Fruit fly (Drosophila melanogaster) whole organism, prepupa: ENCODE measurements around the gene GstD5.
A peak's percentile ranks its signal among the peaks of the same experiment; 100 is the strongest.

Source experiments
- Blimp-1 ChIP-seq: fragments of 200-800 bp; sonication (Bioruptor generic); optimal IDR thresholded peaks from 3 replicates; lab custom pipeline; 2017; ENCODE audit warnings: missing biosample characterization, missing genetic modification characterization, mild to moderate bottlenecking, moderate library complexity, missing genetic modification reagents
- CG10631 ChIP-seq: fragments of 200-800 bp; sonication (Bioruptor generic); optimal IDR thresholded peaks from 2 replicates; lab custom pipeline; 2016; ENCODE audit warnings: missing biosample characterization, missing genetic modification characterization
- CG11294 ChIP-seq: fragments of 200-800 bp; sonication (Bioruptor generic); IDR thresholded peaks from 2 replicates; pipeline ENCODE4 v1.3.6; 2022; ENCODE audit warnings: missing biosample characterization, missing genetic modification characterization
- CG11762 ChIP-seq: fragments of 200-800 bp; sonication (Bioruptor generic); optimal IDR thresholded peaks from 3 replicates; lab custom pipeline; 2016; ENCODE audit warnings: missing biosample characterization, missing genetic modification characterization; ENCODE audit not compliant: insufficient read depth
- CG15336 ChIP-seq: fragments of 200-800 bp; sonication (Bioruptor generic); IDR thresholded peaks from 2 replicates; pipeline ENCODE4 v1.3.6; 2022; ENCODE audit warnings: missing biosample characterization, missing genetic modification characterization
- CG16779 ChIP-seq: fragments of 200-800 bp; sonication (Bioruptor generic); optimal IDR thresholded peaks from 3 replicates; lab custom pipeline; 2017; ENCODE audit warnings: missing biosample characterization, mild to moderate bottlenecking, missing genetic modification characterization
- CG3032 ChIP-seq: fragments of 200-800 bp; optimal IDR thresholded peaks from 2 replicates; lab custom pipeline; 2019; ENCODE audit warnings: missing biosample characterization, mild to moderate bottlenecking, missing genetic modification characterization, moderate library complexity
- CG31627 ChIP-seq: fragments of 200-800 bp; sonication (Bioruptor generic); optimal IDR thresholded peaks from 3 replicates; lab custom pipeline; 2016; ENCODE audit warnings: missing biosample characterization, missing genetic modification characterization
- CG32006 ChIP-seq: fragments of 200-800 bp; sonication (Bioruptor generic); optimal IDR thresholded peaks from 3 replicates; lab custom pipeline; 2017; ENCODE audit warnings: missing biosample characterization, mild to moderate bottlenecking, missing genetic modification characterization
- CG34406 ChIP-seq: fragments of 200-800 bp; sonication (Bioruptor generic); optimal IDR thresholded peaks from 3 replicates; lab custom pipeline; 2016; ENCODE audit warnings: missing biosample characterization, missing genetic modification characterization
- CG3919 ChIP-seq: fragments of 200-800 bp; sonication (Bioruptor generic); optimal IDR thresholded peaks from 3 replicates; lab custom pipeline; 2016; ENCODE audit warnings: missing biosample characterization, missing genetic modification characterization
- CG4318 ChIP-seq: fragments of 200-800 bp; sonication (Bioruptor generic); optimal IDR thresholded peaks from 3 replicates; lab custom pipeline; 2017; ENCODE audit warnings: missing biosample characterization, mild to moderate bottlenecking, missing genetic modification characterization
- CG6276 ChIP-seq: fragments of 200-800 bp; sonication (Bioruptor generic); optimal IDR thresholded peaks from 2 replicates; lab custom pipeline; 2017; ENCODE audit warnings: missing biosample characterization, mild to moderate bottlenecking, missing genetic modification characterization
- CG6792 ChIP-seq: fragments of 200-800 bp; sonication (Bioruptor generic); optimal IDR thresholded peaks from 3 replicates; lab custom pipeline; 2016; ENCODE audit warnings: missing biosample characterization, missing genetic modification characterization
- CG7368 ChIP-seq: fragments of 200-800 bp; sonication (Bioruptor generic); optimal IDR thresholded peaks from 3 replicates; lab custom pipeline; 2016; ENCODE audit warnings: missing biosample characterization, missing genetic modification characterization
- CG8119 ChIP-seq: fragments of 200-800 bp; sonication (Bioruptor generic); IDR thresholded peaks from 3 replicates; pipeline ENCODE4 v1.3.6; 2022; ENCODE audit warnings: missing biosample characterization, missing genetic modification characterization
- CG8319 ChIP-seq: fragments of 200-800 bp; sonication (Bioruptor generic); optimal IDR thresholded peaks from 3 replicates; lab custom pipeline; 2016; ENCODE audit warnings: missing biosample characterization, missing genetic modification characterization
- CG8632 ChIP-seq: fragments of 200-800 bp; sonication (Bioruptor generic); optimal IDR thresholded peaks from 3 replicates; lab custom pipeline; 2016; ENCODE audit warnings: missing biosample characterization, missing genetic modification characterization
- CG9139 ChIP-seq: fragments of 200-800 bp; sonication (Bioruptor generic); optimal IDR thresholded peaks from 3 replicates; lab custom pipeline; 2017; ENCODE audit warnings: missing biosample characterization, mild to moderate bottlenecking, missing genetic modification characterization
- Eip75B ChIP-seq: fragments of 200-800 bp; sonication (Bioruptor generic); optimal IDR thresholded peaks from 3 replicates; lab custom pipeline; 2016; ENCODE audit warnings: missing biosample characterization, missing genetic modification characterization
- Eip78C ChIP-seq: fragments of 200-800 bp; sonication (Bioruptor generic); peaks from one replicate; lab custom pipeline; 2016; ENCODE audit warnings: missing biosample characterization, missing genetic modification characterization
- Eip93F ChIP-seq: fragments of 200-800 bp; sonication (Bioruptor generic); optimal IDR thresholded peaks from 2 replicates; lab custom pipeline; 2016; ENCODE audit warnings: missing biosample characterization, mild to moderate bottlenecking, missing genetic modification characterization
- Ets21C ChIP-seq: fragments of 200-800 bp; sonication (Bioruptor generic); optimal IDR thresholded peaks from 3 replicates; lab custom pipeline; 2016; ENCODE audit warnings: missing biosample characterization, missing genetic modification characterization
- Ets96B ChIP-seq: fragments of 200-800 bp; optimal IDR thresholded peaks from 2 replicates; lab custom pipeline; 2019; ENCODE audit warnings: missing biosample characterization, mild to moderate bottlenecking, missing genetic modification characterization, moderate library complexity
- Gug ChIP-seq: fragments of 200-800 bp; sonication (Bioruptor generic); IDR thresholded peaks from 2 replicates; pipeline ENCODE4 v1.3.6; 2022; ENCODE audit warnings: missing biosample characterization, missing genetic modification characterization
- Hr39 ChIP-seq: fragments of 200-800 bp; sonication (Bioruptor generic); optimal IDR thresholded peaks from 2 replicates; lab custom pipeline; 2016; ENCODE audit warnings: missing biosample characterization, missing genetic modification characterization
- Hr4 ChIP-seq: fragments of 200-800 bp; sonication (Bioruptor generic); optimal IDR thresholded peaks from 3 replicates; lab custom pipeline; 2016; ENCODE audit warnings: missing biosample characterization, missing genetic modification characterization
- OdsH ChIP-seq: fragments of 200-800 bp; sonication (Bioruptor generic); optimal IDR thresholded peaks from 3 replicates; lab custom pipeline; 2016; ENCODE audit warnings: missing biosample characterization, missing genetic modification characterization
- Smox ChIP-seq: fragments of 200-800 bp; sonication (Bioruptor generic); optimal IDR thresholded peaks from 3 replicates; lab custom pipeline; 2016; ENCODE audit warnings: missing biosample characterization, missing genetic modification characterization
- Sox14 ChIP-seq: fragments of 200-800 bp; sonication (Bioruptor generic); optimal IDR thresholded peaks from 3 replicates; lab custom pipeline; 2016; ENCODE audit warnings: missing biosample characterization, missing genetic modification characterization
- Sox15 ChIP-seq: fragments of 200-800 bp; sonication (Bioruptor generic); optimal IDR thresholded peaks from 3 replicates; lab custom pipeline; 2016; ENCODE audit warnings: missing biosample characterization, missing genetic modification characterization
- achi ChIP-seq: fragments of 200-800 bp; sonication (Bioruptor generic); optimal IDR thresholded peaks from 3 replicates; lab custom pipeline; 2016; ENCODE audit warnings: missing biosample characterization, missing genetic modification characterization
- acj6 ChIP-seq: fragments of 200-800 bp; sonication (Bioruptor generic); optimal IDR thresholded peaks from 3 replicates; lab custom pipeline; 2016; ENCODE audit warnings: missing biosample characterization, missing genetic modification characterization
- cyc ChIP-seq: fragments of 200-800 bp; sonication (Bioruptor generic); optimal IDR thresholded peaks from 3 replicates; lab custom pipeline; 2016; ENCODE audit warnings: missing biosample characterization, missing genetic modification characterization
- dsx ChIP-seq: fragments of 200-800 bp; optimal IDR thresholded peaks from 3 replicates; lab custom pipeline; 2019; ENCODE audit warnings: missing biosample characterization, mild to moderate bottlenecking, missing genetic modification characterization, moderate library complexity; ENCODE audit not compliant: poor library complexity, severe bottlenecking
- eg ChIP-seq: fragments of 200-800 bp; sonication (Bioruptor generic); IDR thresholded peaks from 3 replicates; pipeline ENCODE4 v1.3.6; 2022; ENCODE audit warnings: missing biosample characterization, missing genetic modification characterization
- esn ChIP-seq: fragments of 200-800 bp; sonication (Bioruptor generic); optimal IDR thresholded peaks from 2 replicates; lab custom pipeline; 2016; ENCODE audit warnings: missing biosample characterization, mild to moderate bottlenecking, missing genetic modification characterization, moderate library complexity
- fd85E ChIP-seq: fragments of 200-800 bp; sonication (Bioruptor generic); optimal IDR thresholded peaks from 3 replicates; lab custom pipeline; 2016; ENCODE audit warnings: missing biosample characterization, missing genetic modification characterization
- fkh ChIP-seq: fragments of 200-800 bp; sonication (Bioruptor generic); optimal IDR thresholded peaks from 3 replicates; lab custom pipeline; 2017; ENCODE audit warnings: missing biosample characterization, mild to moderate bottlenecking, missing genetic modification characterization, moderate library complexity
- lz ChIP-seq: fragments of 200-800 bp; sonication (Bioruptor generic); optimal IDR thresholded peaks from 3 replicates; lab custom pipeline; 2016; ENCODE audit warnings: missing biosample characterization, missing genetic modification characterization
- net ChIP-seq: fragments of 200-800 bp; sonication (Bioruptor generic); optimal IDR thresholded peaks from 3 replicates; lab custom pipeline; 2016; ENCODE audit warnings: missing biosample characterization, missing genetic modification characterization
- pdm3 ChIP-seq: fragments of 200-800 bp; sonication (Bioruptor generic); optimal IDR thresholded peaks from 3 replicates; lab custom pipeline; 2016; ENCODE audit warnings: missing biosample characterization, missing genetic modification characterization
- spab ChIP-seq: fragments of 200-800 bp; sonication (Bioruptor generic); optimal IDR thresholded peaks from 2 replicates; lab custom pipeline; 2017; ENCODE audit warnings: missing biosample characterization, mild to moderate bottlenecking, missing genetic modification characterization, missing genetic modification reagents
- svp ChIP-seq: fragments of 200-800 bp; sonication (Bioruptor generic); peaks from one replicate; lab custom pipeline; 2016; ENCODE audit warnings: missing biosample characterization, missing genetic modification characterization
- topi ChIP-seq: fragments of 200-800 bp; sonication (Bioruptor generic); optimal IDR thresholded peaks from 3 replicates; lab custom pipeline; 2016; ENCODE audit warnings: missing biosample characterization, missing genetic modification characterization
- vri ChIP-seq: fragments of 200-800 bp; sonication (Bioruptor generic); optimal IDR thresholded peaks from 3 replicates; lab custom pipeline; 2016; ENCODE audit warnings: missing biosample characterization, mild to moderate bottlenecking, missing genetic modification characterization

Gene GstD5

DNA sequence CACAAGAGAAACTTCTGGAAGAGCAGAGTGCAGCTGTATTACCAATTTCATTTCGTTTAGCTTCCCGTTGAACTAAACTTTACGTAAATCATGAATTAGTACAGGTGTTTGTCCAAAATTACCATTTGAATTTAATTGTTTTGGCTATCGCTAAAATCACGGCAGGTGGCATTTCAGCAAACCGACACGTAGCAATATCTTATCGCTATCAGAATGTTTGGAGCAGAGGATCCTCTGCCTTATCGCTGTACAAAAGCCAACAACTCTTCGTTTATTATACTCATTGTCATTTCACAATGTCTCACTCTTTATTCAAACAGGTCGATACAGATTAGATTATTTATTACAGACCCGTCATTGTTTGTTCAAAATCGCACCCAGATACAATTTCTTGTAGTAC is 9.6 kb upstream of the GstD5 start:
- TF ChIP-seq CG3919 (GFP tag; lab: Kevin White, UChicago) (no peak), cyc (no peak), Hr4 (GFP tag; lab: Kevin White, UChicago) (no peak), fkh (GFP tag; lab: Kevin White, UChicago) (peak; percentile 31), Eip93F (peak; percentile 3), fd85E (GFP tag; lab: Kevin White, UChicago) (no peak), CG8632 (GFP tag; lab: Kevin White, UChicago) (no peak), vri (peak; percentile 8)

- TF ChIP-seq CG6792 (GFP tag; lab: Kevin White, UChicago) (no peak), Ets21C (no peak), dsx (GFP tag; lab: Kevin White, UChicago) (no peak), CG11762 (GFP tag; lab: Kevin White, UChicago) (no peak), Gug (GFP tag; lab: Robert Waterston, UW) (no peak), fkh (GFP tag; lab: Kevin White, UChicago) (no peak), CG6276 (no peak), Eip78C (GFP tag; lab: Kevin White, UChicago) (peak; percentile 41), OdsH (no peak)
- TF ChIP-seq, all 60 proteins: peak for 1
These were observed 8.1 kb upstream of the GstD5 start, which contains the start of gene GstD9 for dm6 chr3R:12367464-12367863. Gene GstD9, minus strand, starts transcription at chr3R:12367564.

DNA sequence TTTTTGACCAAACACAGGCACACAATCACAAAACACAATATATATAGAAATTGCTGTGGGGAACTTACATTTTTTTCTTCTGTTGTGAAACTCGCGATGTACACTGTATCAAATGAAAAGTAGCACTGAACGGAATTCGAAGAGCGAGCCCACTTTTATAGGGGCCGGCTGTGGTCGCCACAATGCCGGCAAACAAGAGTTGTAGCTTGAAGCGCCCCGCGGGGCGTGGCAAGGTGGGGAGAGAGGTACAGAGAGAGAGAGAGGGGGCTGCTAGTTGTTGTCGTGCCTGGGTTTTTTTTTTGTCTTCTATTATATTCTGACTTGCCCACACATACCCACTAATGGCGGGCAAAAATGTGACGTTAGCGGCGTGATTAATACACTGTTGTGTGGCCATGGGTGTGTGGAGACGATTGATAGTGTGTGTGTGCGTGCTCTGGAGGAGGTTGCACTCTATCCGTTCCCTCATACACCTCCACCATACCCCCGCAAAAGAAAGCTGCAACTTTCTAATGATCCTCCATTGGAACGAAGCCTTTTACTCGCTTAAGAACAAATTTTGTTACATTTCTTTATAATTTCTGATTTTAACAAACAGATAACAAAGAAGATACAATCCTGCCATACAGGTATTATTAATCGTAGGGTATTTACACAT is 6.3 kb upstream of the GstD5 start, which contains the start of gene GstD1:
Gene GstD1 (minus strand): TSS at position 134 of the 658 bp plus-strand sequence.
- peak; percentile 61 for TF ChIP-seq CG10631 (GFP tag; lab: Kevin White, UChicago)
- TF ChIP-seq topi = peak; percentile 48
- TF ChIP-seq CG8119 (GFP tag; lab: Robert Waterston, UW) = peak; percentile 72
- TF ChIP-seq esn (GFP tag; lab: Kevin White, UChicago) = peak; percentile 60
- TF ChIP-seq spab (GFP tag; lab: Kevin White, UChicago) = peak; percentile 25
- peak; percentile 67 for TF ChIP-seq Sox14 (GFP tag; lab: Kevin White, UChicago)
- no peak for TF ChIP-seq CG8319 (GFP tag; lab: Kevin White, UChicago)
- TF ChIP-seq CG7368 (GFP tag; lab: Kevin White, UChicago) = peak; percentile 1
- peak; percentile 75 for TF ChIP-seq eg (GFP tag; lab: Robert Waterston, UW)
- TF ChIP-seq pdm3 (GFP tag; lab: Kevin White, UChicago) = peak; percentile 43
- TF ChIP-seq CG11294 (GFP tag; lab: Robert Waterston, UW) = peak; percentile 59
- peak; percentile 63 for TF ChIP-seq net (GFP tag; lab: Kevin White, UChicago)
- TF ChIP-seq CG32006 (GFP tag; lab: Kevin White, UChicago) = peak; percentile 89
- peak; percentile 43 for TF ChIP-seq CG34406 (GFP tag; lab: Kevin White, UChicago)
- peak; percentile 36 for TF ChIP-seq CG16779 (tag; lab: Kevin White, UChicago)
- TF ChIP-seq cyc = peak; percentile 60
- TF ChIP-seq acj6 = peak; percentile 43
- peak; percentile 47 for TF ChIP-seq CG31627 (GFP tag; lab: Kevin White, UChicago)
- TF ChIP-seq CG6792 (GFP tag; lab: Kevin White, UChicago) = peak; percentile 21
- peak; percentile 51 for TF ChIP-seq Ets96B (tag; lab: Kevin White, UChicago)
- TF ChIP-seq CG3919 (GFP tag; lab: Kevin White, UChicago) = peak; percentile 71
- peak; percentile 35 for TF ChIP-seq Eip75B
- peak; percentile 36 for TF ChIP-seq CG9139 (GFP tag; lab: Kevin White, UChicago)
- peak; percentile 64 for TF ChIP-seq lz (GFP tag; lab: Kevin White, UChicago)
- peak; percentile 49 for TF ChIP-seq vri
- TF ChIP-seq CG6276 = peak; percentile 77
- TF ChIP-seq Smox = peak; percentile 36
- TF ChIP-seq svp (GFP tag; lab: Kevin White, UChicago) = peak; percentile 79
- peak; percentile 61 for TF ChIP-seq Hr39 (GFP tag; lab: Kevin White, UChicago)
- TF ChIP-seq CG15336 (GFP tag; lab: Robert Waterston, UW) = peak; percentile 76
- peak; percentile 76 for TF ChIP-seq CG4318
- TF ChIP-seq Blimp-1 (GFP tag; lab: Kevin White, UChicago) = no peak
- TF ChIP-seq achi (GFP tag; lab: Kevin White, UChicago) = peak; percentile 74
- TF ChIP-seq Sox15 = peak; percentile 10
- TF ChIP-seq CG11762 (GFP tag; lab: Kevin White, UChicago) = peak; percentile 30
- TF ChIP-seq Eip93F = no peak
- TF ChIP-seq OdsH = peak; percentile 59
- peak; percentile 45 for TF ChIP-seq CG3032
- TF ChIP-seq Hr4 (GFP tag; lab: Kevin White, UChicago) = peak; percentile 83
